Worm (Caenorhabditis elegans): ENCODE measurements around the gene F57G9.3.

DNA sequence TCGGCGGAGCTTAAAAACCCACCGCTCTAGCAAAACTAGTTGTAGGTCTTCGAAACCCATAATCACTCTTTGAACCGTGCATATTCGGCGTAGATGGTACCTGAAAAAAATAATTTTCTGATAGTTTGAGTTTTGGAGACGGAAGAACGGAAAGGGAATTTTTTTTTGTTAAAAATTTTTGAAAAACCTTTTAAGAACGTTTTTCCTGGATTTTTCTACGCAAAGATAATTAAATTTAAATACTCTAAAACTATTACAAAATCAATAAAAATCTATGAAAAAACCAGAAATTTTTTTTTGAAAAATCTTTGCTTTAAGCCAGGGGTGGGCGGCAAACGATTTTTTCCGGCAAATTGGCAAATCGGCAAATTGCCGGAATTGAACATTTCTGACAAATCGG, 30.6 kb downstream of the F57G9.3 start, which contains the start of gene marc-5:
- TF ChIP-seq nhr-43 (tag; optimal IDR thresholded peaks at IDR 0.05; ENCODE audit: poor library complexity, severe bottlenecking) (no peak), nhr-76 (tag; optimal IDR thresholded peaks at IDR 0.05) (no peak), nhr-28 (tag; optimal IDR thresholded peaks at IDR 0.05) (no peak), snpc-4 (tag; optimal IDR thresholded peaks at IDR 0.05) (no peak), nhr-237 (tag; optimal IDR thresholded peaks at IDR 0.05) (no peak), aly-2 (tag; optimal IDR thresholded peaks at IDR 0.05) (no peak), fos-1 (tag; optimal IDR thresholded peaks at IDR 0.05) (no peak)

Data from whole organism, L3 larva.